Fruit fly (Drosophila melanogaster): ENCODE results near the gene CG12091.

DNA sequence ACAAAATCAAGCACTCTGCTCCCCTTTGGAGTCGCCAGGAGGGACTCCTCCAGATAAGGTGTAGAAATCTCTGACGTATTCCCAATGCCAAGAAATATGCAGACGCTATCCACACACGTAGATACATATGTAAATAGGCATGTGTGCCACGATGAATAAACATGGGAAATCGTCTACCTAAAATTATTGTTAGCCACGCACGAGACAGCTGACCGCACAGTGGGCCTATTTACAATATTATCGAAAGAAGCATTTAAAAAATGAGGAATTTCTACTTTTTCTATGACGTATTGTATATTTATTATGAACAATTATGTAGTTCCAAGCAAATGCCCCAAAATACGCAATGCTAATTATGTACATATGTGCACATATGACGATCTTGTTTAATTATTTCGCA lies 12.5 kb upstream of the CG12091 start:
- TF ChIP-seq ap (GFP tag; IDR thresholded peaks at IDR 0.05) = no peak
- TF ChIP-seq btn (GFP tag; optimal IDR thresholded peaks at IDR 0.05) = no peak
- no peak for TF ChIP-seq lola (GFP tag; optimal IDR thresholded peaks at IDR 0.05)
- no peak for TF ChIP-seq Sox100B (GFP tag; optimal IDR thresholded peaks at IDR 0.05)
- TF ChIP-seq CG2199 (GFP tag; IDR thresholded peaks at IDR 0.05) = peak; percentile 78; the same call in 2 of the 3 replicates
